Fruit fly (Drosophila melanogaster): ENCODE data around the gene Tmem43.

DNA sequence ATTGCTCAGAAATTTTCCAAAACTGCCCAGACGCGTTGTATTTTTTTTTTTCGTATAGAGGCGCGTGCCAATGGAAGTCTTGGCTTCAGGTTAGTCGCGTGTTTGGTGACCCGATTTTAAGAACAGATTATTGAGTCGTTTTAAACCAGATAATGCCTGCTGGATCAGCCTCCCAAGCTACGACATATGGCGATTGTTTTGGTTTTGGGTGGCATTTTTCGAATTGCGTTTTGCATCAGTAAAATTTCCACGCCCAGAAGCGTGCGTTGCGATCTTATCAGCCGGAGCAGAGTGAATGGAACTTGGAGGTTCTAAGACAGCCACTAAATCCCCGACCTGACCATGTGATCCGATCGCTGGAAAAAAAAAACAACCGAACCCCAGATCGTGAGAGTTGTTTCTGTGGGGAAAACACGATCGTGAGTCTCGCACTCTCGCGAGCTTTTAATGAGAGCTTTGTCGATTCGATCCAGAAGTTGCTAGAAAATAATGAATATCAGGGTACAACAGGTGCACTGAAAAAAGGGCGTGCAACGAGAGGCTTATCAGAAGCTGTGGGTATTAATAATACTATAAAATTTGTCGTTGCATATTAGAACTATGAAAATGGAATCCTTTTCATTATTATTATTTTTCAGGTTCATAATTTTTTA lies 49.7 kb downstream of the Tmem43 start:
- TF ChIP-seq CTCF (optimal IDR thresholded peaks at IDR 0.05), result no peak
- no peak for TF ChIP-seq CG8478 (optimal IDR thresholded peaks at IDR 0.05)

Data from S2 (cell line).